Fruit fly (Drosophila melanogaster) Kc167 (cell line): ENCODE measurements around the gene CG15208.

Source experiments
- Sin3A ChIP-seq: fragments of >200 bp; optimal IDR thresholded peaks from 2 replicates; lab custom pipeline; 2018; ENCODE audit warnings: missing external identifiers
- h ChIP-seq: fragments of >200 bp; optimal IDR thresholded peaks from 3 replicates; lab custom pipeline; 2018; ENCODE audit warnings: missing external identifiers
- insv ChIP-seq: fragments of >200 bp; optimal IDR thresholded peaks from 3 replicates; lab custom pipeline; 2018; ENCODE audit warnings: missing external identifiers
- psq ChIP-seq: fragments of >200 bp; optimal IDR thresholded peaks from 2 replicates; lab custom pipeline; 2017; ENCODE audit warnings: missing external identifiers
- ttk ChIP-seq: sonication (Bioruptor generic); optimal IDR thresholded peaks from 2 replicates; lab custom pipeline; 2017; ENCODE audit warnings: missing external identifiers

DNA sequence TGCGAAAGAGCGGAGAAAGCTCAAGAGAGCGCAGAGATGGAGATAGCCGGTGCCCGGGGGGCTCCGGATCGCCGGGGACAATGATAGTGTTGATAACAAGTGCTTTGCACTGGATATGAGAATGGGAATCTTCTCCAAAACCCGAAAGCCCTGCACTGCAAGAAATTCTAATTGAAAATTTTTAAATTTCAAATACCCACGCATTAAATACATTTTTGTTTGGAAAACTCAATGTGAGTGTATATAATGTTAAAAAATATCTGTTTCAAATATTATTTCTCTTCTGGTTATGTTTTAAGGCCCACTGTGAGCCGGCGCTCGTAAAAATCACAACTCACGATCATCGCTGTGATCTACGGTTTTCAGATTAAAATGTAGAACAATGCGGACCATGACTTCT is 6.6 kb upstream of the CG15208 start:
- TF ChIP-seq psq (no peak), Sin3A (lab: Kevin White, UChicago) (no peak), h (lab: Kevin White, UChicago) (no peak), ttk (no peak), insv (lab: Kevin White, UChicago) (no peak)
